Worm (Caenorhabditis elegans): Measurements from ENCODE around the gene dpff-1.
A peak's percentile ranks its signal among the peaks of the same experiment; 100 is the strongest.

The dpff-1 gene

ce11 chrIII:5943368-5944180 is 37.4 kb upstream of the dpff-1 start:
- TF ChIP-seq ceh-39 (tag; optimal IDR thresholded peaks at IDR 0.05) = no peak
- no peak for TF ChIP-seq nhr-12 (tag; optimal IDR thresholded peaks at IDR 0.05)
- peak; percentile 3 for TF ChIP-seq lin-32 (GFP tag; optimal IDR thresholded peaks at IDR 0.05)
- TF ChIP-seq ceh-83 (GFP tag; optimal IDR thresholded peaks at IDR 0.05) = peak; percentile 78
- no peak for TF ChIP-seq sptf-1 (tag; optimal IDR thresholded peaks at IDR 0.05)

ce11 chrIII:5942104-5942503 is 36.0 kb upstream of the dpff-1 start:
- TF ChIP-seq elt-1 (tag; optimal IDR thresholded peaks at IDR 0.05; ENCODE audit: borderline replicate concordance, insufficient read depth) = peak; percentile 84
- TF ChIP-seq ham-2 (GFP tag; optimal IDR thresholded peaks at IDR 0.05) = peak; percentile 42
- TF ChIP-seq ztf-11 (tag; optimal IDR thresholded peaks at IDR 0.05) = no peak
- TF ChIP-seq elt-3 (tag; optimal IDR thresholded peaks at IDR 0.05) = no peak

DNA sequence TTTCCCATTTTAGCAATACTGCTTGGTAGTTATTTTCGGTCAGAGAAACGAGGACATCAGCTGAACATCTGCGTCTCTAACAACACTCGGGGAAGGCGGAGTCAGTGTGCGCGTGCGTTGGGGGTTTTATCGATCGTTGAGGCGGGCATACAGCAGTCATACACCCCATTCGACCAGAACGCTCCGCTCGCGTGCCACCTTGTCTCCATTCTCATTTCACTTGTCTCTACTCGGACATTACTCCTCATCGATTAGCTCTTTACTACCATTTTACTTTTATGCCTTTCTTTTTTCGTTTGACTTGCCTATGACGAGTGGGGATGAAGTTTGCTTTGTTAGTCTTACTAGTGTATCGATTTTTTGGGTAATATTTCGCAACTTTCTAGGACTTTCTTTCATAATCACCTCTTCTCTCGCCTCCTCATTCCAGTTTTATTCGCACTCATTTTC is 34.4 kb upstream of the dpff-1 start:
- peak; percentile 14 for TF ChIP-seq hlh-1 (tag; optimal IDR thresholded peaks at IDR 0.05)
- no peak for TF ChIP-seq tbx-8 (GFP tag; optimal IDR thresholded peaks at IDR 0.05)
- TF ChIP-seq ceh-39 (tag; optimal IDR thresholded peaks at IDR 0.05) = peak; percentile 61
- TF ChIP-seq mep-1 (tag; optimal IDR thresholded peaks at IDR 0.05) = peak; percentile 45
- no peak for TF ChIP-seq ceh-83 (GFP tag; optimal IDR thresholded peaks at IDR 0.05)
- peak; percentile 79 for TF ChIP-seq unc-120 (tag; optimal IDR thresholded peaks at IDR 0.05; ENCODE audit: poor library complexity, severe bottlenecking)
- TF ChIP-seq ces-1 (GFP tag; optimal IDR thresholded peaks at IDR 0.05) = peak; percentile 13
- no peak for TF ChIP-seq drap-1 (GFP tag; optimal IDR thresholded peaks at IDR 0.05)
- TF ChIP-seq bed-3 (GFP tag; optimal IDR thresholded peaks at IDR 0.05) = no peak
- peak; percentile 30 for TF ChIP-seq unc-62 (GFP tag; optimal IDR thresholded peaks at IDR 0.05)
- TF ChIP-seq lin-32 (GFP tag; optimal IDR thresholded peaks at IDR 0.05) = peak; percentile 46
- TF ChIP-seq blmp-1 (tag; optimal IDR thresholded peaks at IDR 0.05) = no peak
- peak; percentile 19 for TF ChIP-seq lsy-2 (tag; optimal IDR thresholded peaks at IDR 0.05)

ce11 chrIII:5939453-5940296 is 33.5 kb upstream of the dpff-1 start, which contains the start of gene ubq-1:
ubq-1 (plus strand) TSS chrIII:5940254.
- TF ChIP-seq mls-2 (tag; optimal IDR thresholded peaks at IDR 0.05) (peak; percentile 50), cnd-1 (tag; optimal IDR thresholded peaks at IDR 0.05) (peak; percentile 58), nhr-12 (tag; optimal IDR thresholded peaks at IDR 0.05) (no peak), nhr-2 (tag; optimal IDR thresholded peaks at IDR 0.05) (no peak), ceh-39 (tag; optimal IDR thresholded peaks at IDR 0.05) (no peak), nhr-28 (tag; optimal IDR thresholded peaks at IDR 0.05) (no peak), tbx-8 (GFP tag; optimal IDR thresholded peaks at IDR 0.05) (no peak), M03D4.4 (tag; optimal IDR thresholded peaks at IDR 0.05) (peak; percentile 66), mep-1 (tag; optimal IDR thresholded peaks at IDR 0.05) (no peak), ces-1 (GFP tag; optimal IDR thresholded peaks at IDR 0.05) (no peak), sem-2 (GFP tag; optimal IDR thresholded peaks at IDR 0.05) (no peak), drap-1 (GFP tag; optimal IDR thresholded peaks at IDR 0.05) (no peak), lsy-2 (tag; optimal IDR thresholded peaks at IDR 0.05) (no peak), unc-62 (GFP tag; optimal IDR thresholded peaks at IDR 0.05) (no peak)

DNA sequence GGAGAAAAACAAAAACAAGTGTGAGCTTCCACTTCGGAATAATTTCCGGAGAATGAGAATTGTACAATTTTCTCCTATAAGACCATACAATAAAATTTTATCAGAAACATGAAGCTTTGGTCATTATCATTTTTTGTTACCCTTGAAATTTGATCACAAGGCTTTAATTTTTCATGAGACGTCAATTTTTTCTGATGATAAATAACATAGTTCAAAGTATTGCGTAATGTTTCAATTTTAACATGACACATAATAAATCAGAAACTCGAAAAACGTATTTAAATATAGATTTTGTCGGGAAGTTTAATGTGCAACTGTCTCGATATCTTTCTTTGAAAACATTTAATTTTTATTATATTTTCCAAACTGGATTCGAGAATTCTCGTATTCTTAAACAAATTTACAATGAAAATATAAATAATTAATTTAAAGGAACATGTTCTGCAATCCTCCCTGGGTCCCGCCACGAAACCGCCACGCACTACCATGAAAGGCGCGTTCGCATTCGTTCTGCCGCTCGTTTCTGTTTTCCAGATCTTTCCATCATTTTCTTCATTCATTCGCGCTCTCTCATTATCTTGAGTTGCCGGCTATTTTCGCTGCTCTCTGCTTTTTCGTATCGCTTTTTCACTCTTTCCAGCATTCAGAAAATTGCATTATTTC is 32.8 kb upstream of the dpff-1 start:
- no peak for TF ChIP-seq ceh-83 (GFP tag; optimal IDR thresholded peaks at IDR 0.05)
- peak; percentile 71 for TF ChIP-seq zip-8 (tag; optimal IDR thresholded peaks at IDR 0.05)

Data from whole organism, mixed stage, embryonic.